Fruit fly (Drosophila melanogaster): ENCODE results near the gene vvl.

- TF ChIP-seq Dfd (GFP tag; optimal IDR thresholded peaks at IDR 0.05) (no peak), foxo (GFP tag; optimal IDR thresholded peaks at IDR 0.05) (no peak), pan (optimal IDR thresholded peaks at IDR 0.05) (no peak), usp (GFP tag; optimal IDR thresholded peaks at IDR 0.05) (no peak), brk (GFP tag; optimal IDR thresholded peaks at IDR 0.05) (no peak), dl (GFP tag; optimal IDR thresholded peaks at IDR 0.05; ENCODE audit: insufficient read depth in 1 of 2, partially characterized antibody in 2 of 2) (no peak), Rel (GFP tag; optimal IDR thresholded peaks at IDR 0.05) (no peak), Rel (tag; optimal IDR thresholded peaks at IDR 0.05) (no peak), sv (GFP tag; optimal IDR thresholded peaks at IDR 0.05) (no peak), psq (GFP tag; optimal IDR thresholded peaks at IDR 0.05) (no peak)
Measured at dm6 chr3L:6811106-6811505, 21.1 kb downstream of the vvl start.

Measured in whole organism, wandering third instar larva.